Worm (Caenorhabditis elegans) whole organism, L1 larva: ENCODE measurements around the gene rips-1.

Experiments
- C34B4.2 ChIP-seq: sonication (generic microtip); optimal IDR thresholded peaks from 2 replicates; lab custom pipeline; 2017; ENCODE audit warnings: mild to moderate bottlenecking, missing genetic modification characterization, missing compliant biosample characterization
- aha-1 ChIP-seq: fragments of 150-350 bp; optimal IDR thresholded peaks from 2 replicates; lab custom pipeline; 2014; ENCODE audit warnings: missing biosample characterization, missing genetic modification characterization
- blmp-1 ChIP-seq: fragments of 150-350 bp; optimal IDR thresholded peaks from 2 replicates; lab custom pipeline; 2014; ENCODE audit warnings: missing biosample characterization, missing genetic modification characterization
- ceh-8 ChIP-seq: fragments of 200-800 bp; sonication (Bioruptor generic); optimal IDR thresholded peaks from 2 replicates; lab custom pipeline; 2018; ENCODE audit warnings: mild to moderate bottlenecking, missing genetic modification characterization, moderate library complexity, missing compliant biosample characterization
- ceh-82 ChIP-seq, 3 experiments: fragments of 150-350 bp in 1 of 3; sonication (generic microtip) in 2 of 3; optimal IDR thresholded peaks; 2 replicates each; lab custom pipeline; 2014 to 2017; ENCODE audit warnings: missing biosample characterization in 3 of 3, missing genetic modification characterization in 3 of 3
- ceh-88 ChIP-seq: fragments of 200-800 bp; sonication (Bioruptor generic); IDR thresholded peaks from 2 replicates; pipeline ENCODE4 v1.3.6; 2022; ENCODE audit warnings: missing genetic modification characterization, missing compliant biosample characterization
- dpl-1 ChIP-seq, 3 experiments: fragments of 150-350 bp in 2 of 3; sonication (generic microtip) in 1 of 3; optimal IDR thresholded peaks; 2 replicates each; lab custom pipeline; 2014 to 2017; ENCODE audit warnings: missing biosample characterization in 3 of 3, missing genetic modification characterization in 3 of 3, missing genetic modification reagents in 3 of 3
- efl-1 ChIP-seq, 4 experiments: fragments of 150-350 bp; optimal IDR thresholded peaks in 3 of 4; peaks in 1 of 4; 1 replicate in 1 of 4; 2 replicates in 3 of 4; lab custom pipeline; 2014; ENCODE audit warnings: missing biosample characterization in 2 of 4, missing genetic modification characterization in 2 of 4, missing genetic modification reagents in 2 of 4
- efl-3 ChIP-seq: fragments of 200-800 bp; sonication (Bioruptor generic); optimal IDR thresholded peaks from 2 replicates; lab custom pipeline; 2018; ENCODE audit warnings: mild to moderate bottlenecking, missing genetic modification characterization, missing compliant biosample characterization
- egl-27 ChIP-seq, 2 experiments: fragments of 150-350 bp in 1 of 2; sonication (generic microtip); optimal IDR thresholded peaks; 3 replicates each; lab custom pipeline; 2017 to 2018; ENCODE audit warnings: missing biosample characterization in 2 of 2, missing genetic modification characterization in 2 of 2, missing genetic modification reagents in 2 of 2
- elt-2 ChIP-seq: sonication (generic microtip); optimal IDR thresholded peaks from 2 replicates; lab custom pipeline; 2016; ENCODE audit warnings: missing genetic modification characterization, mild to moderate bottlenecking, inconsistent platforms, missing compliant biosample characterization, missing genetic modification reagents
- elt-3 ChIP-seq, 6 experiments: fragments of 150-350 bp in 1 of 6; sonication (generic microtip); optimal IDR thresholded peaks; 2 replicates each; lab custom pipeline; 2017 to 2018; ENCODE audit warnings: missing biosample characterization in 6 of 6, missing genetic modification characterization in 6 of 6, inconsistent platforms in 1 of 6
- fkh-4 ChIP-seq: sonication (generic microtip); optimal IDR thresholded peaks from 2 replicates; lab custom pipeline; 2016; ENCODE audit warnings: missing compliant biosample characterization, missing genetic modification characterization, borderline replicate concordance
- fos-1 ChIP-seq: fragments of 150-350 bp; optimal IDR thresholded peaks from 2 replicates; lab custom pipeline; 2014; ENCODE audit warnings: missing biosample characterization, missing genetic modification characterization
- grh-1 ChIP-seq: fragments of 200-800 bp; sonication (Bioruptor generic); IDR thresholded peaks from 2 replicates; pipeline ENCODE4 v1.3.6; 2022; ENCODE audit warnings: missing genetic modification reagents, missing genetic modification characterization, missing compliant biosample characterization
- hlh-17 ChIP-seq: fragments of 200-800 bp; sonication (Bioruptor generic); optimal IDR thresholded peaks from 2 replicates; lab custom pipeline; 2018; ENCODE audit warnings: missing genetic modification characterization, mild to moderate bottlenecking, missing compliant biosample characterization, moderate library complexity, borderline replicate concordance
- irx-1 ChIP-seq: sonication (generic microtip); optimal IDR thresholded peaks from 2 replicates; lab custom pipeline; 2016; ENCODE audit warnings: missing genetic modification characterization, missing compliant biosample characterization
- isw-1 ChIP-seq: fragments of 200-800 bp; sonication (Bioruptor generic); IDR thresholded peaks from 2 replicates; pipeline ENCODE4 v1.3.6; 2022; ENCODE audit warnings: missing genetic modification characterization, missing compliant biosample characterization
- jun-1 ChIP-seq: fragments of 150-350 bp; optimal IDR thresholded peaks from 2 replicates; lab custom pipeline; 2014; ENCODE audit warnings: missing biosample characterization, missing genetic modification reagents, missing genetic modification characterization
- lin-13 ChIP-seq: fragments of 150-350 bp; optimal IDR thresholded peaks from 2 replicates; lab custom pipeline; 2014; ENCODE audit warnings: missing biosample characterization, missing genetic modification reagents, missing genetic modification characterization
- lin-14 ChIP-seq: fragments of 200-800 bp; sonication (Bioruptor generic); optimal IDR thresholded peaks from 2 replicates; lab custom pipeline; 2018; ENCODE audit warnings: mild to moderate bottlenecking, missing genetic modification characterization, moderate library complexity, missing compliant biosample characterization
- lin-15B ChIP-seq: fragments of 150-350 bp; sonication (generic microtip); optimal IDR thresholded peaks from 3 replicates; lab custom pipeline; 2014; ENCODE audit warnings: missing biosample characterization, missing genetic modification characterization
- lin-39 ChIP-seq: fragments of 150-350 bp; optimal IDR thresholded peaks from 2 replicates; lab custom pipeline; 2014; ENCODE audit warnings: missing biosample characterization, missing genetic modification reagents, missing genetic modification characterization
- lsy-2 ChIP-seq, 2 experiments: fragments of 150-350 bp; optimal IDR thresholded peaks; 2 replicates each; lab custom pipeline; 2014; ENCODE audit warnings: missing biosample characterization in 2 of 2, missing genetic modification characterization in 2 of 2
- mdl-1 ChIP-seq, 2 experiments: fragments of 150-350 bp; optimal IDR thresholded peaks; 2 replicates each; lab custom pipeline; 2014 to 2017; ENCODE audit warnings: missing biosample characterization in 2 of 2, missing genetic modification characterization in 2 of 2, inconsistent platforms in 1 of 2
- mef-2 ChIP-seq: fragments of 150-350 bp; optimal IDR thresholded peaks from 2 replicates; lab custom pipeline; 2014; ENCODE audit warnings: missing biosample characterization, missing genetic modification characterization
- nhr-19 ChIP-seq: fragments of 200-800 bp; sonication (Bioruptor generic); conservative IDR thresholded peaks from 2 replicates; pipeline ENCODE4 v1.3.6; 2022; ENCODE audit warnings: missing genetic modification characterization, missing compliant biosample characterization
- nhr-20 ChIP-seq: sonication (generic microtip); optimal IDR thresholded peaks from 2 replicates; lab custom pipeline; 2016; ENCODE audit warnings: mild to moderate bottlenecking, missing genetic modification characterization, missing compliant biosample characterization
- nhr-237 ChIP-seq: fragments of 150-350 bp; optimal IDR thresholded peaks from 2 replicates; lab custom pipeline; 2014; ENCODE audit warnings: missing biosample characterization, missing genetic modification characterization
- nhr-28 ChIP-seq: fragments of 150-350 bp; optimal IDR thresholded peaks from 2 replicates; lab custom pipeline; 2014; ENCODE audit warnings: missing biosample characterization, missing genetic modification characterization
- nhr-47 ChIP-seq: sonication (generic microtip); optimal IDR thresholded peaks from 2 replicates; lab custom pipeline; 2016; ENCODE audit warnings: mild to moderate bottlenecking, missing genetic modification characterization, moderate library complexity, missing compliant biosample characterization
- nhr-71 ChIP-seq: sonication (generic microtip); optimal IDR thresholded peaks from 2 replicates; lab custom pipeline; 2016; ENCODE audit warnings: mild to moderate bottlenecking, missing genetic modification characterization, moderate library complexity, missing compliant biosample characterization
- nhr-76 ChIP-seq: sonication (generic microtip); optimal IDR thresholded peaks from 2 replicates; lab custom pipeline; 2017; ENCODE audit warnings: missing biosample characterization, missing genetic modification characterization
- nhr-85 ChIP-seq: sonication (generic microtip); peaks from one replicate; lab custom pipeline; 2016; ENCODE audit warnings: missing genetic modification characterization, inconsistent platforms, missing compliant biosample characterization
- pag-3 ChIP-seq: sonication (generic microtip); optimal IDR thresholded peaks from 2 replicates; lab custom pipeline; 2017; ENCODE audit warnings: missing genetic modification characterization, mild to moderate bottlenecking, missing compliant biosample characterization, antibody characterized with exemption, borderline replicate concordance; ENCODE audit not compliant: insufficient read depth
- pqm-1 ChIP-seq: sonication (generic microtip); optimal IDR thresholded peaks from 3 replicates; lab custom pipeline; 2017; ENCODE audit warnings: missing biosample characterization, missing genetic modification characterization
- rnt-1 ChIP-seq: sonication (generic microtip); optimal IDR thresholded peaks from 2 replicates; lab custom pipeline; 2016; ENCODE audit warnings: mild to moderate bottlenecking, missing genetic modification characterization, moderate library complexity, missing compliant biosample characterization
- skn-1 ChIP-seq: fragments of 150-350 bp; optimal IDR thresholded peaks from 2 replicates; lab custom pipeline; 2014; ENCODE audit warnings: missing biosample characterization, missing genetic modification characterization
- snu-23 ChIP-seq: sonication (generic microtip); optimal IDR thresholded peaks from 2 replicates; lab custom pipeline; 2016; ENCODE audit warnings: missing genetic modification characterization, missing compliant biosample characterization
- sptf-1 ChIP-seq: fragments of 150-350 bp; optimal IDR thresholded peaks from 2 replicates; lab custom pipeline; 2014; ENCODE audit warnings: missing biosample characterization, missing genetic modification characterization
- swsn-7 ChIP-seq: sonication (generic microtip); optimal IDR thresholded peaks from 2 replicates; lab custom pipeline; 2016; ENCODE audit warnings: missing genetic modification characterization, missing compliant biosample characterization
- tbx-2 ChIP-seq: sonication (generic microtip); optimal IDR thresholded peaks from 2 replicates; lab custom pipeline; 2016; ENCODE audit warnings: missing genetic modification characterization, missing compliant biosample characterization
- unc-130 ChIP-seq: fragments of 150-350 bp; optimal IDR thresholded peaks from 2 replicates; lab custom pipeline; 2017; ENCODE audit warnings: missing biosample characterization, missing genetic modification characterization, inconsistent platforms
- unc-30 ChIP-seq: sonication (generic microtip); optimal IDR thresholded peaks from 2 replicates; lab custom pipeline; 2017; ENCODE audit warnings: missing biosample characterization, missing genetic modification characterization
- vab-15 ChIP-seq: sonication (generic microtip); optimal IDR thresholded peaks from 2 replicates; lab custom pipeline; 2017; ENCODE audit warnings: missing genotype, mild to moderate bottlenecking, missing genetic modification characterization, missing compliant biosample characterization
- zag-1 ChIP-seq: fragments of 150-350 bp; optimal IDR thresholded peaks from 2 replicates; lab custom pipeline; 2014; ENCODE audit warnings: missing biosample characterization, missing genetic modification characterization
- zip-4 ChIP-seq: fragments of 200-800 bp; sonication (Bioruptor generic); optimal IDR thresholded peaks from 2 replicates; lab custom pipeline; 2018; ENCODE audit warnings: mild to moderate bottlenecking, missing genetic modification characterization, moderate library complexity, missing compliant biosample characterization
- ztf-11 ChIP-seq, 2 experiments: sonication (generic microtip); optimal IDR thresholded peaks; 2 replicates each; lab custom pipeline; 2016 to 2017; ENCODE audit warnings: missing genetic modification characterization in 2 of 2, missing biosample characterization in 1 of 2, missing compliant biosample characterization in 1 of 2

The rips-1 gene

DNA sequence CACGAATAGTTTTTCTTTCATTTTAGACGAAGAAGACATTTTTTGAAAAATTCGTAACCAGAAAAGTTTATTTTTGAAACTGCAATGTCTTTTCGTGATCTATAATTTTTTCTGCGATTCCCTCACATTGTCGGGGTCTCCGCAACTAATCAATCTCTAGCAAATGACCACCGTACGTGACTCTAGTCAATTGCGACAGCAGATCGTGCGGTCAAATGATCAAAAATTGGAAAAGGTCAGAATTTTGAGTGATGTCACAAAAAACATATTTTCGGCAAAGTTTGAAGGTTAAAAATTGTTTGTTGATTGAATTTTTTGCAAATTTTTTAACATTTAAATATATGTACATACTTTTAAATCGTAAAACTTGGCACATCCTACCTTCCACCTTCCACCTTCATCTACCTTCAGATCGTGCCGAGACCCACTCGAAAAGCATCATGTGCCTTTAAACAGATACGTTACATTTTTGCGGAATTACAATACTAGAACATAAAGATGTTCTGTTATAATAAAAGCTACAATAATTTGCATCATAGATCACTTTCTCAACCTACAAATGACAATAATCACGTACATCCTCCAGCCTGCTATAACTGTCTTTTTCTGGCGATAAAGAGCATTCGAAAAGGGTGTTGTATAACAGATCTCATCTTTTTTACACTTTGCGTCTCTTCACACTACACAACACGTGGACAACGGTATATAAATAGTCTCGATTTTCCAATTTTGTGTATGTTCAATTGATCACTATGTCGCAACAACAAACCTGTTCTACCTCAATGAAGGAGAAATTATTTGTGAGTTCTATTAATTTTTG is at the start of gene rips-1, which contains the start of gene R08E5.1:
rips-1 (plus strand) TSS at position 585 of the 820 bp plus-strand sequence.
R08E5.1 (minus strand) TSS at position 82 of the 820 bp plus-strand sequence.
- TF ChIP-seq fkh-4 (tag; lab: Kevin White, UChicago) (no peak), efl-1 (optimal IDR thresholded peaks at IDR 0.05; lab: Kevin White, UChicago) (no peak), efl-1 (GFP tag; optimal IDR thresholded peaks at IDR 0.05 in 1 of 2; lab: Kevin White, UChicago) (peak in 1 of 2 experiments; percentile 22), pqm-1 (tag; lab: Kevin White, UChicago) (no peak), ceh-88 (GFP tag; lab: Robert Waterston, UW) (no peak), unc-130 (peak; percentile 26), mdl-1 (tag; optimal IDR thresholded peaks at IDR 0.05; lab: Kevin White, UChicago) (no peak), sptf-1 (no peak), egl-27 (tag; optimal IDR thresholded peaks at IDR 0.05; lab: Kevin White, UChicago) (no peak), tbx-2 (no peak), swsn-7 (no peak), nhr-85 (tag; lab: Kevin White, UChicago) (peak; percentile 81), mef-2 (no peak), efl-3 (GFP tag; lab: Kevin White, UChicago) (no peak), lin-15B (tag; lab: Kevin White, UChicago) (no peak), lin-13 (GFP tag; lab: Kevin White, UChicago) (no peak), snu-23 (peak; percentile 14), skn-1 (tag; lab: Kevin White, UChicago) (no peak), blmp-1 (tag; lab: Kevin White, UChicago) (peak; percentile 62), lin-39 (tag; lab: Kevin White, UChicago) (no peak), isw-1 (GFP tag; lab: Robert Waterston, UW) (no peak), zip-4 (GFP tag; lab: Kevin White, UChicago) (no peak), zag-1 (tag; lab: Kevin White, UChicago) (no peak), nhr-20 (tag; lab: Kevin White, UChicago) (peak; percentile 43), vab-15 (tag; lab: Kevin White, UChicago) (no peak), irx-1 (tag; lab: Kevin White, UChicago) (no peak), lin-14 (peak; percentile 35), fos-1 (tag; lab: Kevin White, UChicago) (no peak), nhr-19 (no peak), dpl-1 (GFP tag; optimal IDR thresholded peaks at IDR 0.05; lab: Kevin White, UChicago) (no peak), hlh-17 (GFP tag; lab: Kevin White, UChicago) (no peak), nhr-28 (tag; lab: Kevin White, UChicago) (no peak), jun-1 (tag; lab: Kevin White, UChicago) (no peak), grh-1 (GFP tag; lab: Robert Waterston, UW) (no peak), lsy-2 (tag; optimal IDR thresholded peaks at IDR 0.05; lab: Kevin White, UChicago) (no peak), aha-1 (tag; lab: Kevin White, UChicago) (peak; percentile 39), C34B4.2 (tag; lab: Kevin White, UChicago) (no peak), nhr-76 (tag; lab: Kevin White, UChicago) (no peak), ceh-82 (tag; optimal IDR thresholded peaks at IDR 0.05; lab: Kevin White, UChicago) (no peak), ztf-11 (tag; optimal IDR thresholded peaks at IDR 0.05; lab: Kevin White, UChicago) (no peak), rnt-1 (tag; lab: Kevin White, UChicago) (no peak), nhr-47 (no peak), ceh-8 (GFP tag; lab: Kevin White, UChicago) (no peak), nhr-237 (tag; lab: Kevin White, UChicago) (no peak), unc-30 (tag; lab: Kevin White, UChicago) (no peak), nhr-71 (tag; lab: Kevin White, UChicago) (no peak), elt-3 (tag; optimal IDR thresholded peaks at IDR 0.05; lab: Kevin White, UChicago) (peak in 1 of 6 experiments; percentile 44), pag-3 (tag; lab: Kevin White, UChicago) (no peak), elt-2 (no peak)
